Worm (Caenorhabditis elegans) whole organism, L4/young adult: ENCODE data around the gene rabr-1.

Experiments used
- W03F9.2 ChIP-seq: fragments of 150-350 bp; optimal IDR thresholded peaks from 2 replicates; lab custom pipeline; 2014; ENCODE audit warnings: missing biosample characterization, missing genetic modification characterization
- dao-5 ChIP-seq: sonication (generic microtip); optimal IDR thresholded peaks from 2 replicates; lab custom pipeline; 2016; ENCODE audit warnings: missing genotype, missing genetic modification characterization, moderate library complexity, missing compliant biosample characterization
- him-1 ChIP-seq: sonication (generic microtip); optimal IDR thresholded peaks from 2 replicates; lab custom pipeline; 2016; ENCODE audit warnings: missing genotype, missing genetic modification reagents, missing genetic modification characterization, missing compliant biosample characterization

rabr-1 gene

DNA sequence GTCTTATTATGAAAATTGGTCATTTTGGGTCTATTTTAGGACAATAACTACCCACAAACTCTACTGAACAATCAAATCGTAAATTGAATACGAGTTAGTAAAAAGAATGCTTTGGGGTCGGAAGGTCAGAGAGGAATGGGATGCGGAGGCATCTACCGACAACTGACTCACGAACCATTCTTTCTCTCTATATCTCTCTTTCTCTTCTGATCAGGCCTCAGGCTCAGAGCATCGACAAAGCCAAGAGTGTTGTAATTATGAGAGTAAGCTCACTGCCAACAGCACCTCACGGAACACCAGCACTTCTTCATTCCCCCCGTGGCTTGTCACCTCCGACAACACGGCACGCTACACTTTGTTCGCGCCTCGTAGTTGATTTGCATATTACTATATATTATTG, 24.5 kb downstream of the rabr-1 start:
- TF ChIP-seq dao-5 (no peak), W03F9.2 (tag; lab: Kevin White, UChicago) (no peak), him-1 (tag; lab: Kevin White, UChicago) (no peak)

DNA sequence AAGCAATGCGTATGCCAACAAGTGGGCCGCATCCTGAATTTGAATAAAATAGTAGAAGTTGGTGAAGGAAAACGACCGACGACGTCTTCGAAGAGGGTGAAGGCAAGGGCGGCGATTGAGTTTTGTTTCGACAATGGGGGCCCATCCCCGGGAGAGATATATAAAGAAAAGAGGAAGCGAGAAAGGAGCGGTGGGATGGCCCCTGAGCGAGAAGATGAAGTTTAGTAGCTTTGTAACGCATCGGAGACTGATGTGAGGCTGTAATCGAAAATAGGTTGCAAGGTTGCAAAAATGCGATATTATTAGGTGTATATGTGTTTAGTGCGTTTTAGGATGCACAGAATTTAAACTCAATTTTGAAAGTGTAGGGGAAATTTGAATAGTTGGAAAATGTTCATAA, 26.7 kb downstream of the rabr-1 start:
- TF ChIP-seq him-1 (tag; lab: Kevin White, UChicago): no peak
- no peak for TF ChIP-seq W03F9.2 (tag; lab: Kevin White, UChicago)
- TF ChIP-seq dao-5: no peak

DNA sequence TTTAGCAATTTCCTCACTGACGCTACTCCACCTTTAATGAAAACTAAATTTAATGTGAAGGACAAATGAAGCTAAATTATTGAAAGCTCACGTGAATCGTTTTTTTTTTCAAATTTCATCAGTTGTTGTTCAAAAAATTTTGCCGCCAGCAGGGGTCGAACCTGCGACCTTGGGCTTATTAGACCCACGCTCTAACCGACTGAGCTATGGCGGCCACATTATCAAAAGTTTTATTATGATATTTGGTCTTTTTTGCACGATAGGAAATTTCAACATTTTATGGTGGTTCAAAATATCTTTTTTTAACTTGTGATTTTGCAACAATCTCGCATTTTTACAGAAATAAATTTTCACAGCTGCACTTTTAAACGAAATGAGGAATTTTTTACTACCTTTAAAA, 30.1 kb downstream of the rabr-1 start:
- no peak for TF ChIP-seq W03F9.2 (tag; lab: Kevin White, UChicago)
- no peak for TF ChIP-seq him-1 (tag; lab: Kevin White, UChicago)
- no peak for TF ChIP-seq dao-5

DNA sequence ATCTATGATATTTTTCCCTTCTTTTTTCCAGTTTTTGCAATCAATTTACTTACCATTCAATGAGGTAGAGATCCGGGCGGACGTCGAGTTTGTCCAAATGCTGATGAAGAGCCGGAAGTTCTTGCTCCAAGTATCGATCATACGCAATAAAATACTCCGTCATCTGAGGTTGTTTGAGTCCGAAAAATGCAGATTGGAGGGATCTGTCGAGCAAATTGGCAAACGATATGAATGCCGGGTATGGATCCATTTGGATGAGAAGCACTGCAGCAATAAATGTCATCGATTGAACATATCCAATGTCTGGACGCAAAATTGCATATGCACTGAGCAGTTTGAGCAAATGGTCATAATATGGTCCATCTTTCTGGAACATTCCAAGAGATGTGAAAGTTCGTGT, 31.2 kb downstream of the rabr-1 start:
- TF ChIP-seq him-1 (tag; lab: Kevin White, UChicago) (no peak), W03F9.2 (tag; lab: Kevin White, UChicago) (no peak), dao-5 (no peak)

DNA sequence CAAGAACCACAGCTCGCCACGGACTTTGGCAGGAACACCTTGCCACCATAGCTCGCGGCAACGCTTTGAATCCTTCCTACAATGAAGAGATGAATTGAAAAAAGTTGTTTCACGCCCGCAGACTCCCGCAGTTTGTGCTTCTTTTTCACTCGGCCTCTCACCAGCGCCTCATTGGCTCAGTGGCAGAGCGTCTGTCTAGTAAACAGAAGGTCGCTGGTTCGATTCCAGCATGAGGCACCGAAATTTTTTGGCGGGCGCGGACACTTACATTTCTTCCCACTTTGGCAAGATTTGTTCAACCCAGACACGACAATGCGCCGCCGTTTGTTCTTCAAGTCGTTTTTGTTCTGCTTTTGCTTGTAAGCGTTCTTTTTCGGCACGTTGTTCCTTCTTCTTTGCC, 31.9 kb downstream of the rabr-1 start:
- TF ChIP-seq him-1 (tag; lab: Kevin White, UChicago) (peak; percentile 45), dao-5 (peak; percentile 12), W03F9.2 (tag; lab: Kevin White, UChicago) (no peak)

DNA sequence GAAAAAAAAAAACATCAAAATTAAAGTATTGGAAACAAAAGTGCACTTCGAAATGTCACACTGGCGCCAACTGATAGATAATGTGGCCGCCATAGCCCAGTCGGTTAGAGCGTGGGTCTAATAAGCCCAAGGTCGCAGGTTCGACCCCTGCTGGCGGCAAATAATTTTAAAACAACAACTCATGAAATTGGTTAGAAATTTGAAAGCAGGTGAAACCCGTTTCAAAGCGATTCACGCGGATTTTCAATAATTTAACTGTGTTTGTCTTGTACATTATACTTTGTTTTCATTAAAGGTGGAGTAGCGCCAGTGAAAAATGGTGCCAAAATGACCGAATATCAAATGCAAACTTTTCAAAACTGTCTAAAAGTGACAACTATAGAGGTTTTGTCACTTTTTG, 35.3 kb downstream of the rabr-1 start:
- TF ChIP-seq him-1 (tag; lab: Kevin White, UChicago): no peak
- peak; percentile 19 for TF ChIP-seq W03F9.2 (tag; lab: Kevin White, UChicago)
- peak; percentile 42 for TF ChIP-seq dao-5

DNA sequence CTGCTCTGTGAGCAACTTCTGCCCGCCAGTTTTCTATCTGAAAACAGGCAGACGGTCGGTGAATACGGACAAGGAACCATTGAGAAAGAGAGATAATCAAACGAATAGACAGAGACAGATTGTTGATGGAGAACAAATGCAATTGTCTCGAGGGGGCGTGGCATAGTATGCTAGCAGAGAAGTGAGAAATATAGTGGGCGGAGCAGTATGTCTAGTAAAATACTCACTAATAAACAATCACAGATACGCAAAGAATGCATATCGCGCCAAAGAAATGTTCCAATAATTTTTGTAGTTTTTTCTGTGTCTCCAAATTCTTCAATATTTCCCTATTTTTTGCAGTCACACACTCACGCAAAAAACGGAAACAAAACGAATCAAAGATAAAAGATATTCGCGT, 36.4 kb downstream of the rabr-1 start, which contains the start of gene tbc-12:
Gene tbc-12 (minus strand): TSS at position 101 of the 400 bp plus-strand sequence.
- TF ChIP-seq dao-5 (no peak), him-1 (tag; lab: Kevin White, UChicago) (no peak), W03F9.2 (tag; lab: Kevin White, UChicago) (no peak)

DNA sequence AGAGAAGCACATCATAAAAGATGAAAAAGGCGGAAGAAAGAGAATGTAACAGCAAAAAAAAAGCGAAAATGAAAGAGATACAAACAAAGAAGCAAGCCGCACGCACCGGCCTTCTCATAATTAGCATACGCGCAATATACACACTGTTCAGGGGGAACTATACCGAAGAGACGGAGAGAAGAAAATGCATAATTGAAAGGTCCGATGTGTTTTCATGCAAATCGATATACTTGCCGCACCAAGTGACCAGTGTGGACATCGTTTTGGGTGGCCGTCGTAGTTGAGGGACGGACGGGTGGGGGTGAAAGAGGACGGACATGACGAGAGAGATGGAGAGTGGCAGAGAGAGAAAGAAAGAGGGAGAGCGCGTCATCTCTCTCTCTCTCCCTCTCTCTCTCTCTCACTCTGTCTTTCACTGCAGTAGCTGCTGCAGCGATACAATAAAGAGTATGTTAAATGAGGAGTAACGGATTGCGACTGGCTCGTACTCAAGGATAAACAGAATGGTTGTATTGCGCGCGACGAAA, 40.3 kb downstream of the rabr-1 start:
- peak; percentile 47 for TF ChIP-seq him-1 (tag; lab: Kevin White, UChicago)
- no peak for TF ChIP-seq dao-5
- no peak for TF ChIP-seq W03F9.2 (tag; lab: Kevin White, UChicago)

DNA sequence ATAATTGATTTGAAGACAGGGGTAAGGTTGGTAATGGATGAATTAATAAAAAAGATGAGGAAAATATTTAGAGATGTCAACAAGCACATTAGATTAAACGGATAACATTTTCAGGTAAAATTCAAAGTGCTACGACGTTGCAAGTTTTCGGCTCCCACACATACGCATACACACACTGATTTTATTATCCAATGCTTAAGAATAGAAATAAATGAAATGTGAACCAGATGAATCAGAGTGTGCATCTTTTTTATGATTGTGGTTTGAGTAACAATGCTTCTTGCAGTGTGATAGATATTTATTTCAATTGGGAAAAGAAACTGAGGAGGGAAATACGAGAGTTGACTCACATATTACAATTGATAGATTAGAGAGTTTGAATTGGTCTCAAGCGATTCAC, 42.7 kb downstream of the rabr-1 start:
- TF ChIP-seq dao-5: no peak
- TF ChIP-seq him-1 (tag; lab: Kevin White, UChicago): no peak
- TF ChIP-seq W03F9.2 (tag; lab: Kevin White, UChicago): no peak

DNA sequence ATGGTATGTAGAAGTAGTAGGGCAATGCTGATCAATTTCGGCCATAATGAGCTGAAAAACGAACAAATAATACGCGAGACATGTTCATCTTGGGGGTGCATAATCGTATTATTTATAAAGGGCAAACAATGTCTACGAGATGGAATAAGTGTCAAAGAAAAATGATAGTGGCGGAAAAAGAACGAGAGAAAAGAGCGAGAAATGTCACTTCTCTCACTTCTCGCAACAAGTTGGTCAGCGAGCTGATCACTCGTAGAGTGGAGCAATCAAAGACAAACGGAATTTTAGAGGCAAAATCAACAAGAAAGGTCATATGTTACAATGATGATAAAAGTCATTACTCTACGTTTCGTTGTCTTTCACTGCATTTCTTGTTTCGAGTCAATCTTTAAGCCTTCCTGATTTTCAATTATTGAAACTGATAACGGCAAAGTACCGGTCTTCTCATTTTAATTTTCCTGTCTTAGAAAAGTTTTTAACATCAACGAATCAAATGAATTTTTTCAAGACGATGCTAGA, 45.1 kb downstream of the rabr-1 start, which contains the start of gene F52H2.3:
Gene F52H2.3 (minus strand): TSS at position 51 of the 519 bp plus-strand sequence.
- TF ChIP-seq him-1 (tag; lab: Kevin White, UChicago) (no peak), W03F9.2 (tag; lab: Kevin White, UChicago) (no peak), dao-5 (no peak)

DNA sequence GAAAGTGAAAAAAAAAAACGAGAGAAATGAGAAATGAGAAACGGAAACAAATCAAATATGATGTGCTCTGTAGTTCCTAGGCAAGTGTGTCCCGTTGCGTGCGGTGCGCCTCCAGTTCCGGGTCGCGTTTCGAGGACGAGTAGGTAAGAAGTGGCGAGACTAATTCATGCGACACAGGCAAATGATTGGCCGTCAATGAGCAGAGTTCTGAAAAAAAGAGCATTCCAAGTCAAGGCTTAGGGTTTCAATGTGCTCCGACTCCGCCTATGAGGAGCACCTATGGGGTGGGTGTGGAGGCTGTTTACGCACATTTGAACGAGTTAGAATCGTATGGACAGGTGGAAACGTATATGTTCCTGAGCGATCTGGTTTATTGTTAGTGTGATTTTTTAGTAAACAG, 47.4 kb downstream of the rabr-1 start:
- TF ChIP-seq dao-5 (no peak), him-1 (tag; lab: Kevin White, UChicago) (no peak), W03F9.2 (tag; lab: Kevin White, UChicago) (no peak)

DNA sequence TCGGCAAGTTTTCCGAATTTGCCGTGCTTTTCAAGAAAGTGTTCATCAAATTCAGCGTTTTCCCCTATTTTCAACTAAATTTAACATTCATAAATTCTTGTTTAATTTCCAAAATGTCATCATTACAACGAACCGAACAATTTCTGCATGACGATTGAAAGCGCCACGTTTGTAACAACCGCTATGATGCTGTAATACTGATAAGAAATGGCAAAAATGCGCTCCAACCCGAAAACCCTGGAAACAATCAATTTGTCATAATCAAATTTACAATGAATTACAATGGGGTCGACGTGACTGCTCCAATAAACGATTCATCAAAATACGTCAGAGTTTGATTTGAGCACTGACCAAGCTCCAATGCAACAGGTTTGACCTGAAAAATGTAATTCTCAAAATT, 48.7 kb downstream of the rabr-1 start:
- TF ChIP-seq dao-5 (no peak), him-1 (tag; lab: Kevin White, UChicago) (no peak), W03F9.2 (tag; lab: Kevin White, UChicago) (no peak)

DNA sequence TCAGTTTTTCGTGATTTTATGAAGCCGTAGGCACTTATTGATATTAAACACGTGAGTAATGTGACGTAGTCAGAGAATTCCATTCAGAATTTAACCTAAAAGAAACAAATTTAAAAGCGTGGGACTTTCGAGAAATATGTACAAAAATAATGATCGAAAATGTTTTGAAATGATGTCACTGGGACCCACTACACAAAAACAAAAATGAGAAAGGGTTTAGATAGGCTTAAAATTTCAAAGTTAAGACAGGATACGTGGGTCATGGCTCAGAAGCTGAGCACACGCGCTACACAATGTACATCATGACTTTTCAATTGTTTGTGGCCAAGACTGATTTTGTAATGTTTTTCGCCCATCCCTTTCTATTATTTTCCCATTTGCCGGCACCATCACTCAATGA, 52.9 kb downstream of the rabr-1 start, which contains the start of gene smvt-1:
Gene smvt-1 (minus strand): TSS at position 101 of the 400 bp plus-strand sequence.
- TF ChIP-seq dao-5 (no peak), W03F9.2 (tag; lab: Kevin White, UChicago) (no peak), him-1 (tag; lab: Kevin White, UChicago) (no peak)

DNA sequence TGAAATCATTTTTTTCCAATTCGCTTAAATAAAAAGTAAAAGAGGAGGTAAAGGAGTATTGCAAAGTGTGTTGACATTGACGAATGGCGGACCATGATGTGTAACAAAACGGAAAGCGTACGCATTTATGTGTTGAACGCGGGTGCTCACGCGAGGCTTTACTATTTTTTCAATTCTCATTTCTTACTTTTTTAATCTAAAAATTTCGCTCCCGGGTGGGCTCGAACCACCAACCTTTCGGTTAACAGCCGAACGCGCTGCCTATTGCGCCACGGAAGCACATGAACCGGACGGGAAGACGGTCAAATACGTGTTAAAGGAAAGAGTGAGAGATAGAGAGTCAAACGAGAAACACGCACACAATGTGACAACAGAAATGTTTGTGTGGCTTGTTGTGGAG, 53.3 kb downstream of the rabr-1 start:
- TF ChIP-seq dao-5 (peak; percentile 52), him-1 (tag; lab: Kevin White, UChicago) (peak; percentile 69), W03F9.2 (tag; lab: Kevin White, UChicago) (peak; percentile 7)
